Worm (Caenorhabditis elegans): ENCODE measurements around the gene F19C6.4.

ce11 chrX:10017975-10018654 lies at the start of gene F19C6.4:
- TF ChIP-seq nhr-237 (tag; optimal IDR thresholded peaks at IDR 0.05) = no peak
- TF ChIP-seq nhr-11 (tag; optimal IDR thresholded peaks at IDR 0.05) = no peak
- no peak for TF ChIP-seq elt-3 (tag; optimal IDR thresholded peaks at IDR 0.05)
- no peak for TF ChIP-seq mdl-1 (tag; optimal IDR thresholded peaks at IDR 0.05)
- no peak for TF ChIP-seq ceh-16 (tag; optimal IDR thresholded peaks at IDR 0.05)
